Fruit fly (Drosophila melanogaster): ENCODE measurements around the gene Sgs8.

Sgs8 gene

DNA sequence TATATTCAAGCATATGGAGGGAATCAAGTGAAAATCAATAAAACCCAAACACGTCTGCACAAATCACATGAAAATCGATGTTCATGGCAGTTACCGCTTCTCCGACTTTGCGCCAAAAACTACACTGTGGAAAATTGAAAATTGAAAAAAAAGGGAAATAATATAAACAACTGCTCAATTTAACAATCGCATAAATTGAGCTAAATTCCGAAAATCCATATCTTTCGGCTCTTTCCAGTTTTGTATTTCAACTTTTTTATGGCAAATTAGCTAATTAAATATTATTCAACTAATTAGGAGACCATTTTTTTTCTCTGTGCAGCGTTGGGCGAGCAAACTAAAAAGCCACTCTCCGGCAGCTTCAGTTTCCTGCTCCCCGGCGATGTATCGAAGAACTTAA, 24.7 kb downstream of the Sgs8 start (continued):
- TF ChIP-seq usp (GFP tag; optimal IDR thresholded peaks at IDR 0.05) (no peak), CG12391 (tag; optimal IDR thresholded peaks at IDR 0.05) (peak; percentile 4), lab (GFP tag; optimal IDR thresholded peaks at IDR 0.05) (peak; percentile 45), CTCF (GFP tag; optimal IDR thresholded peaks at IDR 0.05) (peak; percentile 10), CG10147 (GFP tag; optimal IDR thresholded peaks at IDR 0.05) (peak; percentile 16), CG10979 (tag; optimal IDR thresholded peaks at IDR 0.05) (peak; percentile 57), ewg (GFP tag; optimal IDR thresholded peaks at IDR 0.05) (no peak), gsb-n (tag; optimal IDR thresholded peaks at IDR 0.05) (no peak), Dad (GFP tag; optimal IDR thresholded peaks at IDR 0.05) (no peak), sqz (GFP tag; optimal IDR thresholded peaks at IDR 0.05) (no peak), zfh2 (GFP tag; optimal IDR thresholded peaks at IDR 0.05) (no peak), CG10267 (tag; optimal IDR thresholded peaks at IDR 0.05) (peak; percentile 8), HmgZ (tag; optimal IDR thresholded peaks at IDR 0.05) (no peak), CG15073 (GFP tag; optimal IDR thresholded peaks at IDR 0.05) (no peak), CG5245 (GFP tag; optimal IDR thresholded peaks at IDR 0.05) (peak; percentile 31), Adf1 (GFP tag; IDR thresholded peaks at IDR 0.05) (no peak), eve (GFP tag; optimal IDR thresholded peaks at IDR 0.05) (peak in 1 of 2 experiments; percentile 12), scrt (GFP tag; optimal IDR thresholded peaks at IDR 0.05) (peak; percentile 17), CG32772 (GFP tag; IDR thresholded peaks at IDR 0.05) (no peak), tna (GFP tag; IDR thresholded peaks at IDR 0.05; ENCODE audit: partially characterized antibody) (no peak), danr (GFP tag; IDR thresholded peaks at IDR 0.05) (0 out of 2 replicates have a peak, but pooled peaks have one; percentile 17), Antp (GFP tag; optimal IDR thresholded peaks at IDR 0.05) (peak; percentile 7), Deaf1 (tag; optimal IDR thresholded peaks at IDR 0.05) (no peak), tgo (GFP tag; IDR thresholded peaks at IDR 0.05) (no peak), CG7786 (GFP tag; optimal IDR thresholded peaks at IDR 0.05) (no peak), CG17385 (GFP tag; optimal IDR thresholded peaks at IDR 0.05) (peak; percentile 22), CG30403 (GFP tag; optimal IDR thresholded peaks at IDR 0.05) (peak; percentile 33), CG17359 (tag; optimal IDR thresholded peaks at IDR 0.05) (peak; percentile 49), chinmo (GFP tag; IDR thresholded peaks at IDR 0.05; ENCODE audit: partially characterized antibody) (no peak), Meics (GFP tag; optimal IDR thresholded peaks at IDR 0.05) (peak; percentile 49), Sox102F (GFP tag; optimal IDR thresholded peaks at IDR 0.05) (peak; percentile 19), HLH4C (GFP tag; IDR thresholded peaks at IDR 0.05; ENCODE audit: partially characterized antibody) (no peak), CG11504 (tag; optimal IDR thresholded peaks at IDR 0.05) (peak; percentile 61), CG9876 (GFP tag; optimal IDR thresholded peaks at IDR 0.05) (no peak), CG16813 (GFP tag; IDR thresholded peaks at IDR 0.05; ENCODE audit: partially characterized antibody) (no peak), sim (GFP tag; IDR thresholded peaks at IDR 0.05) (0 out of 2 replicates have a peak, but pooled peaks have one; percentile 12), CG15514 (GFP tag; optimal IDR thresholded peaks at IDR 0.05) (no peak), dysf (GFP tag; IDR thresholded peaks at IDR 0.05) (peak; percentile 27; the same call in 1 of the 3 replicates), CG17361 (GFP tag; IDR thresholded peaks at IDR 0.05) (peak; percentile 35; the same call in 2 of the 3 replicates), CG34422 (GFP tag; IDR thresholded peaks at IDR 0.05) (no peak), CG10274 (GFP tag; optimal IDR thresholded peaks at IDR 0.05) (no peak), Hr51 (GFP tag; optimal IDR thresholded peaks at IDR 0.05) (peak in 1 of 2 experiments; percentile 33), disco-r (GFP tag; optimal IDR thresholded peaks at IDR 0.05) (no peak), org-1 (GFP tag; optimal IDR thresholded peaks at IDR 0.05) (peak; percentile 11), CG15269 (tag; optimal IDR thresholded peaks at IDR 0.05) (peak; percentile 18), Dbx (GFP tag; IDR thresholded peaks at IDR 0.05) (no peak), CG18619 (GFP tag; optimal IDR thresholded peaks at IDR 0.05) (no peak), Kr (GFP tag; optimal IDR thresholded peaks at IDR 0.05) (no peak), dpn (GFP tag; optimal IDR thresholded peaks at IDR 0.05) (peak in 1 of 2 experiments; percentile 10), sisA (GFP tag; IDR thresholded peaks at IDR 0.05) (no peak), ara (GFP tag; IDR thresholded peaks at IDR 0.05) (peak; percentile 7; the same call in 1 of the 2 replicates)
